Fruit fly (Drosophila melanogaster): ENCODE measurements around the gene Ho.

Ho gene

dm6 chr3R:11648356-11649355, 30.9 kb upstream of the Ho start (continued):
- TF ChIP-seq CG9215 (GFP tag; IDR thresholded peaks at IDR 0.05) (no peak), Vsx1 (GFP tag; optimal IDR thresholded peaks at IDR 0.05) (no peak), ara (GFP tag; IDR thresholded peaks at IDR 0.05) (no peak), Nf-YC (tag; optimal IDR thresholded peaks at IDR 0.05) (no peak), CG3995 (GFP tag; optimal IDR thresholded peaks at IDR 0.05) (no peak), CG17829 (tag; optimal IDR thresholded peaks at IDR 0.05) (no peak), CG11695 (GFP tag; IDR thresholded peaks at IDR 0.05) (no peak), CG14667 (GFP tag; IDR thresholded peaks at IDR 0.05) (no peak), NfI (GFP tag; optimal IDR thresholded peaks at IDR 0.05) (no peak), ken (GFP tag; IDR thresholded peaks at IDR 0.05) (no peak), CG17186 (GFP tag; optimal IDR thresholded peaks at IDR 0.05) (no peak), CG2202 (tag; optimal IDR thresholded peaks at IDR 0.05) (no peak), NFAT (GFP tag; IDR thresholded peaks at IDR 0.05) (no peak), CG4854 (GFP tag; optimal IDR thresholded peaks at IDR 0.05) (no peak), kni (GFP tag; optimal IDR thresholded peaks at IDR 0.05) (no peak), gem (tag; optimal IDR thresholded peaks at IDR 0.05) (no peak), CG14014 (GFP tag; IDR thresholded peaks at IDR 0.05) (no peak), CG33557 (GFP tag; optimal IDR thresholded peaks at IDR 0.05) (no peak), CG11398 (GFP tag; optimal IDR thresholded peaks at IDR 0.05) (no peak), danr (GFP tag; IDR thresholded peaks at IDR 0.05) (no peak), klu (GFP tag; IDR thresholded peaks at IDR 0.05) (0 out of 2 replicates have a peak, but pooled peaks have one; percentile 38), CG13624 (GFP tag; optimal IDR thresholded peaks at IDR 0.05) (no peak), CG13287 (GFP tag; IDR thresholded peaks at IDR 0.05; ENCODE audit: partially characterized antibody) (0 out of 2 replicates have a peak, but pooled peaks have one; percentile 11), CG11247 (GFP tag; IDR thresholded peaks at IDR 0.05) (no peak)

- TF ChIP-seq Asciz (GFP tag; optimal IDR thresholded peaks at IDR 0.05) = peak; percentile 89
- TF ChIP-seq CG14050 (GFP tag; IDR thresholded peaks at IDR 0.05) = peak; percentile 96
- TF ChIP-seq unc-4 (GFP tag; IDR thresholded peaks at IDR 0.05; ENCODE audit: partially characterized antibody) = no peak
- peak; percentile 96 for TF ChIP-seq CG5245 (GFP tag; optimal IDR thresholded peaks at IDR 0.05)
- TF ChIP-seq Vsx1 (GFP tag; optimal IDR thresholded peaks at IDR 0.05) = peak; percentile 80
- peak; percentile 84 for TF ChIP-seq kay (GFP tag; optimal IDR thresholded peaks at IDR 0.05)
- TF ChIP-seq CG13894 (tag; optimal IDR thresholded peaks at IDR 0.05) = peak; percentile 93
- TF ChIP-seq CG11504 (tag; optimal IDR thresholded peaks at IDR 0.05) = peak; percentile 95
- TF ChIP-seq Sin3A (optimal IDR thresholded peaks at IDR 0.05) = no peak
- peak; percentile 95 for TF ChIP-seq ERR (GFP tag; optimal IDR thresholded peaks at IDR 0.05)
- TF ChIP-seq Kr (GFP tag; optimal IDR thresholded peaks at IDR 0.05) = no peak
- peak; percentile 99 for TF ChIP-seq CG32532 (GFP tag; IDR thresholded peaks at IDR 0.05)
- TF ChIP-seq en (GFP tag; optimal IDR thresholded peaks at IDR 0.05) = peak; percentile 88
- TF ChIP-seq CG4424 (GFP tag; optimal IDR thresholded peaks at IDR 0.05) = peak; percentile 94
- peak; percentile 98 for TF ChIP-seq Xbp1 (GFP tag; optimal IDR thresholded peaks at IDR 0.05)
- no peak for TF ChIP-seq CG42726 (GFP tag; IDR thresholded peaks at IDR 0.05; ENCODE audit: partially characterized antibody)
- TF ChIP-seq Camta (GFP tag; optimal IDR thresholded peaks at IDR 0.05) = peak; percentile 95
- TF ChIP-seq CG17568 (GFP tag; optimal IDR thresholded peaks at IDR 0.05) = peak; percentile 93
- peak; percentile 84 for TF ChIP-seq CG31365 (tag; optimal IDR thresholded peaks at IDR 0.05)
- TF ChIP-seq nerfin-1 (tag; optimal IDR thresholded peaks at IDR 0.05) = peak; percentile 81
- TF ChIP-seq CG15073 (GFP tag; optimal IDR thresholded peaks at IDR 0.05) = peak; percentile 74
- TF ChIP-seq CG30431 (GFP tag; optimal IDR thresholded peaks at IDR 0.05) = peak; percentile 86
- TF ChIP-seq Neu2 (GFP tag; optimal IDR thresholded peaks at IDR 0.05; ENCODE audit: borderline replicate concordance) = peak; percentile 77
- TF ChIP-seq stwl (tag; optimal IDR thresholded peaks at IDR 0.05) = no peak
- TF ChIP-seq CG32767 (GFP tag; IDR thresholded peaks at IDR 0.05) = peak; percentile 96
- peak; percentile 94 for TF ChIP-seq tio (GFP tag; optimal IDR thresholded peaks at IDR 0.05)
Measured at dm6 chr3R:11649449-11649848, 30.1 kb upstream of the Ho start.
